Fruit fly (Drosophila melanogaster): ENCODE data around the gene Uros1.

Uros1 gene

dm6 chrX:8863554-8864498, 36.2 kb downstream of the Uros1 start (continued):
- TF ChIP-seq tll (GFP tag; optimal IDR thresholded peaks at IDR 0.05) (no peak), Fer3 (tag; optimal IDR thresholded peaks at IDR 0.05) (peak; percentile 80), oc (tag; optimal IDR thresholded peaks at IDR 0.05) (peak; percentile 74), CG10431 (GFP tag; optimal IDR thresholded peaks at IDR 0.05) (peak; percentile 63), D (optimal IDR thresholded peaks at IDR 0.05) (no peak), D (GFP tag; optimal IDR thresholded peaks at IDR 0.05) (peak; percentile 63), HmgZ (tag; optimal IDR thresholded peaks at IDR 0.05) (peak; percentile 59), PHDP (tag; optimal IDR thresholded peaks at IDR 0.05) (peak; percentile 85), CG8359 (GFP tag; optimal IDR thresholded peaks at IDR 0.05; ENCODE audit: borderline replicate concordance) (peak; percentile 57), toy (GFP tag; IDR thresholded peaks at IDR 0.05) (0 out of 2 replicates have a peak, but pooled peaks have one; percentile 40), CG16779 (GFP tag; IDR thresholded peaks at IDR 0.05) (no peak), CG17328 (GFP tag; IDR thresholded peaks at IDR 0.05) (peak; percentile 82), CG6791 (GFP tag; IDR thresholded peaks at IDR 0.05; ENCODE audit: partially characterized antibody) (no peak), CG2129 (GFP tag; IDR thresholded peaks at IDR 0.05; ENCODE audit: partially characterized antibody) (no peak), CG18599 (GFP tag; optimal IDR thresholded peaks at IDR 0.05) (peak; percentile 85), CG16863 (GFP tag; optimal IDR thresholded peaks at IDR 0.05) (no peak), Meics (GFP tag; optimal IDR thresholded peaks at IDR 0.05) (peak; percentile 85), CG4617 (GFP tag; optimal IDR thresholded peaks at IDR 0.05; ENCODE audit: borderline replicate concordance) (peak; percentile 5), danr (GFP tag; IDR thresholded peaks at IDR 0.05) (peak; percentile 74), Pdp1 (GFP tag; optimal IDR thresholded peaks at IDR 0.05) (peak; percentile 33 to 56), CrebB (tag; optimal IDR thresholded peaks at IDR 0.05) (peak; percentile 54), Rx (GFP tag; IDR thresholded peaks at IDR 0.05) (peak; percentile 60), Taf1 (GFP tag; IDR thresholded peaks at IDR 0.05) (0 out of 2 replicates have a peak, but pooled peaks have one; percentile 12), mam (GFP tag; optimal IDR thresholded peaks at IDR 0.05) (peak; percentile 48), lola (GFP tag; optimal IDR thresholded peaks at IDR 0.05) (peak in 1 of 3 experiments; percentile 81), CG4424 (GFP tag; optimal IDR thresholded peaks at IDR 0.05) (peak; percentile 74), gsb-n (tag; optimal IDR thresholded peaks at IDR 0.05) (peak; percentile 70), CG30020 (tag; optimal IDR thresholded peaks at IDR 0.05) (peak; percentile 50), lmd (GFP tag; IDR thresholded peaks at IDR 0.05) (peak; percentile 84), pan (optimal IDR thresholded peaks at IDR 0.05) (no peak), pan (GFP tag; optimal IDR thresholded peaks at IDR 0.05 in 1 of 2, IDR thresholded peaks at IDR 0.05 in 1 of 2) (peak in 1 of 2 experiments; percentile 77), maf-S (GFP tag; optimal IDR thresholded peaks at IDR 0.05) (peak; percentile 24), CG14860 (GFP tag; IDR thresholded peaks at IDR 0.05; ENCODE audit: partially characterized antibody) (peak; percentile 47; the same call in 1 of the 3 replicates), mld (GFP tag; IDR thresholded peaks at IDR 0.05; ENCODE audit: partially characterized antibody) (no peak), cad (GFP tag; optimal IDR thresholded peaks at IDR 0.05) (no peak), schlank (tag; optimal IDR thresholded peaks at IDR 0.05) (peak; percentile 54), sens (GFP tag) (peak; percentile 91), CG15601 (tag; optimal IDR thresholded peaks at IDR 0.05) (peak; percentile 80), CG13775 (GFP tag; optimal IDR thresholded peaks at IDR 0.05) (peak; percentile 73), CG17359 (tag; optimal IDR thresholded peaks at IDR 0.05) (peak; percentile 84), CG9932 (GFP tag; IDR thresholded peaks at IDR 0.05) (peak; percentile 82), zf30C (GFP tag; optimal IDR thresholded peaks at IDR 0.05) (peak; percentile 84), tin (GFP tag; optimal IDR thresholded peaks at IDR 0.05) (peak; percentile 43), CG10462 (GFP tag; optimal IDR thresholded peaks at IDR 0.05) (peak; percentile 14), Usf (GFP tag; optimal IDR thresholded peaks at IDR 0.05) (peak; percentile 50), CG34422 (GFP tag; IDR thresholded peaks at IDR 0.05) (peak; percentile 81; the same call in 2 of the 3 replicates), Hmx (GFP tag; optimal IDR thresholded peaks at IDR 0.05) (no peak), CG8478 (optimal IDR thresholded peaks at IDR 0.05) (no peak)

Measured in whole organism, embryonic.